Fruit fly (Drosophila melanogaster) whole organism, embryonic: Measurements from ENCODE around the gene CG17996.

Experiments used
- Ada2b ChIP-seq: fragments of 200-800 bp; sonication (Bioruptor generic); IDR thresholded peaks from 2 replicates; pipeline ENCODE4 v1.3.6; 2022; ENCODE audit warnings: missing biosample characterization, missing genetic modification characterization
- Atf-2 ChIP-seq: fragments of 200-800 bp; sonication (Bioruptor generic); optimal IDR thresholded peaks from 2 replicates; lab custom pipeline; 2016; ENCODE audit warnings: missing biosample characterization, missing genetic modification characterization
- CG11504 ChIP-seq: fragments of 200-800 bp; sonication (Bioruptor generic); optimal IDR thresholded peaks from 3 replicates; lab custom pipeline; 2019; ENCODE audit warnings: missing biosample characterization, mild to moderate bottlenecking, missing genetic modification characterization, moderate library complexity
- CG12659 ChIP-seq: fragments of 200-800 bp; sonication (Bioruptor generic); optimal IDR thresholded peaks from 3 replicates; lab custom pipeline; 2017; ENCODE audit warnings: mild to moderate bottlenecking, missing biosample characterization, missing genetic modification reagents, missing genetic modification characterization
- CG13775 ChIP-seq: fragments of 200-800 bp; sonication (Bioruptor generic); optimal IDR thresholded peaks from 3 replicates; lab custom pipeline; 2017; ENCODE audit warnings: missing biosample characterization, mild to moderate bottlenecking, missing genetic modification characterization
- CG14014 ChIP-seq: fragments of 200-800 bp; sonication (Bioruptor generic); IDR thresholded peaks from 2 replicates; pipeline ENCODE4 v1.3.6; 2022; ENCODE audit warnings: missing biosample characterization, missing genetic modification characterization
- CG15514 ChIP-seq: fragments of 200-800 bp; sonication (Bioruptor generic); optimal IDR thresholded peaks from 3 replicates; lab custom pipeline; 2017; ENCODE audit warnings: missing biosample characterization, missing genetic modification characterization, mild to moderate bottlenecking, moderate library complexity, missing genetic modification reagents
- CG17328 ChIP-seq: fragments of 200-800 bp; sonication (Bioruptor generic); IDR thresholded peaks from 2 replicates; pipeline ENCODE4 v1.3.6; 2022; ENCODE audit warnings: missing biosample characterization, missing genetic modification characterization
- CG1792 ChIP-seq: fragments of 200-800 bp; sonication (Bioruptor generic); optimal IDR thresholded peaks from 2 replicates; lab custom pipeline; 2016; ENCODE audit warnings: missing biosample characterization, missing genetic modification characterization
- CG18619 ChIP-seq: fragments of 200-800 bp; sonication (Bioruptor generic); optimal IDR thresholded peaks from 3 replicates; lab custom pipeline; 2017; ENCODE audit warnings: missing biosample characterization, mild to moderate bottlenecking, missing genetic modification characterization
- CG2120 ChIP-seq: fragments of 200-800 bp; sonication (Bioruptor generic); optimal IDR thresholded peaks from 3 replicates; lab custom pipeline; 2016; ENCODE audit warnings: missing biosample characterization, missing genetic modification characterization
- CG33557 ChIP-seq: fragments of 200-800 bp; sonication (Bioruptor generic); optimal IDR thresholded peaks from 2 replicates; lab custom pipeline; 2019; ENCODE audit warnings: missing biosample characterization, mild to moderate bottlenecking, missing genetic modification characterization, moderate library complexity
- CG4820 ChIP-seq: fragments of 200-800 bp; sonication (Bioruptor generic); optimal IDR thresholded peaks from 3 replicates; lab custom pipeline; 2016; ENCODE audit warnings: missing biosample characterization, missing genetic modification characterization
- CG7839 ChIP-seq: fragments of 200-800 bp; sonication (Bioruptor generic); optimal IDR thresholded peaks from 3 replicates; lab custom pipeline; 2018; ENCODE audit warnings: missing biosample characterization, mild to moderate bottlenecking, missing genetic modification characterization, moderate library complexity
- CG9727 ChIP-seq: fragments of 200-800 bp; sonication (Bioruptor generic); optimal IDR thresholded peaks from 3 replicates; lab custom pipeline; 2017; ENCODE audit warnings: missing biosample characterization, mild to moderate bottlenecking, missing genetic modification characterization
- Camta ChIP-seq: fragments of 200-800 bp; sonication (Bioruptor generic); optimal IDR thresholded peaks from 2 replicates; lab custom pipeline; 2016; ENCODE audit warnings: missing biosample characterization, missing genetic modification characterization
- D19A ChIP-seq: fragments of 200-800 bp; optimal IDR thresholded peaks from 3 replicates; lab custom pipeline; 2019; ENCODE audit warnings: missing biosample characterization, mild to moderate bottlenecking, missing genetic modification characterization, moderate library complexity
- Dbx ChIP-seq: fragments of 200-800 bp; sonication (Bioruptor generic); IDR thresholded peaks from 3 replicates; pipeline ENCODE4 v1.3.6; 2022; ENCODE audit warnings: missing biosample characterization, missing genetic modification characterization
- Dfd ChIP-seq, 2 experiments: fragments of >200 bp; optimal IDR thresholded peaks; 2 replicates each; lab custom pipeline; 2017; ENCODE audit warnings: missing biosample characterization in 2 of 2, missing genetic modification characterization in 2 of 2
- Fer1 ChIP-seq: fragments of 200-800 bp; sonication (Bioruptor generic); optimal IDR thresholded peaks from 2 replicates; lab custom pipeline; 2017; ENCODE audit warnings: missing biosample characterization, mild to moderate bottlenecking, missing genetic modification characterization
- HLH54F ChIP-seq: fragments of 200-800 bp; sonication (Bioruptor generic); optimal IDR thresholded peaks from 3 replicates; lab custom pipeline; 2016; ENCODE audit warnings: missing biosample characterization, missing genetic modification characterization
- Hmr ChIP-seq: fragments of 200-800 bp; sonication (Bioruptor generic); optimal IDR thresholded peaks from 3 replicates; lab custom pipeline; 2017; ENCODE audit warnings: mild to moderate bottlenecking, missing biosample characterization, missing genetic modification reagents, missing genetic modification characterization
- Hsf ChIP-seq: fragments of 200-800 bp; sonication (Bioruptor generic); optimal IDR thresholded peaks from 3 replicates; lab custom pipeline; 2016; ENCODE audit warnings: missing biosample characterization, missing genetic modification characterization
- PHDP ChIP-seq: fragments of 200-800 bp; sonication (Bioruptor generic); optimal IDR thresholded peaks from 3 replicates; lab custom pipeline; 2018; ENCODE audit warnings: missing biosample characterization, mild to moderate bottlenecking, missing genetic modification characterization, moderate library complexity
- Pdp1 ChIP-seq, 2 experiments: fragments of 200-800 bp; sonication (Bioruptor generic); optimal IDR thresholded peaks; 3 replicates each; lab custom pipeline; 2016; ENCODE audit warnings: missing biosample characterization in 2 of 2, missing genetic modification characterization in 2 of 2, mild to moderate bottlenecking in 1 of 2, moderate library complexity in 1 of 2
- Ptx1 ChIP-seq: fragments of 200-800 bp; sonication (Bioruptor generic); IDR thresholded peaks from 2 replicates; pipeline ENCODE4 v1.3.6; 2022; ENCODE audit warnings: missing biosample characterization, missing genetic modification characterization
- Rfx ChIP-seq: fragments of 200-800 bp; sonication (Bioruptor generic); IDR thresholded peaks from 2 replicates; pipeline ENCODE4 v1.3.6; 2022; ENCODE audit warnings: missing biosample characterization, missing genetic modification characterization
- Xbp1 ChIP-seq: fragments of 200-800 bp; sonication (Bioruptor generic); optimal IDR thresholded peaks from 3 replicates; lab custom pipeline; 2016; ENCODE audit warnings: missing biosample characterization, mild to moderate bottlenecking, missing genetic modification characterization
- ac ChIP-seq: fragments of 200-800 bp; sonication (Bioruptor generic); optimal IDR thresholded peaks from 3 replicates; lab custom pipeline; 2017; ENCODE audit warnings: missing biosample characterization, mild to moderate bottlenecking, missing genetic modification characterization
- ase ChIP-seq: fragments of 200-800 bp; sonication (Bioruptor generic); IDR thresholded peaks from 3 replicates; pipeline ENCODE4 v1.3.6; 2022; ENCODE audit warnings: missing biosample characterization, missing genetic modification characterization
- az2 ChIP-seq: fragments of 200-800 bp; sonication (Bioruptor generic); optimal IDR thresholded peaks from 3 replicates; lab custom pipeline; 2016; ENCODE audit warnings: missing biosample characterization, missing genetic modification characterization
- bcd ChIP-seq: fragments of 200-800 bp; sonication (Bioruptor generic); optimal IDR thresholded peaks from 2 replicates; lab custom pipeline; 2017; ENCODE audit warnings: missing biosample characterization, mild to moderate bottlenecking, missing genetic modification characterization
- bsh ChIP-seq, 2 experiments: fragments of 200-800 bp; sonication (Bioruptor generic); optimal IDR thresholded peaks; 2 replicates each; lab custom pipeline; 2017 to 2018; ENCODE audit warnings: mild to moderate bottlenecking in 2 of 2, missing biosample characterization in 2 of 2, missing genetic modification characterization in 2 of 2, moderate library complexity in 1 of 2
- ci ChIP-seq: fragments of 200-800 bp; sonication (Bioruptor generic); IDR thresholded peaks from 3 replicates; pipeline ENCODE4 v1.3.6; 2022; ENCODE audit warnings: missing biosample characterization, missing genetic modification characterization
- dm ChIP-seq: fragments of 200-800 bp; sonication (Bioruptor generic); optimal IDR thresholded peaks from 3 replicates; lab custom pipeline; 2016; ENCODE audit warnings: missing biosample characterization, missing genetic modification characterization
- dpn ChIP-seq, 2 experiments: fragments of 200-800 bp; sonication (Bioruptor generic); optimal IDR thresholded peaks; 3 replicates each; lab custom pipeline; 2016; ENCODE audit warnings: missing biosample characterization in 2 of 2, missing genetic modification characterization in 2 of 2
- fd102C ChIP-seq: fragments of 200-800 bp; sonication (Bioruptor generic); optimal IDR thresholded peaks from 2 replicates; lab custom pipeline; 2018; ENCODE audit warnings: missing biosample characterization, mild to moderate bottlenecking, missing genetic modification characterization, moderate library complexity
- jumu ChIP-seq: fragments of 200-800 bp; sonication (Bioruptor generic); optimal IDR thresholded peaks from 3 replicates; lab custom pipeline; 2016; ENCODE audit warnings: missing biosample characterization, missing genetic modification characterization
- ken ChIP-seq: fragments of 200-800 bp; sonication (Bioruptor generic); IDR thresholded peaks from 3 replicates; pipeline ENCODE4 v1.3.6; 2022; ENCODE audit warnings: missing biosample characterization, missing genetic modification characterization
- odd ChIP-seq: fragments of 200-800 bp; sonication (Bioruptor generic); optimal IDR thresholded peaks from 2 replicates; lab custom pipeline; 2017; ENCODE audit warnings: missing biosample characterization, mild to moderate bottlenecking, missing genetic modification characterization
- ranshi ChIP-seq: fragments of 200-800 bp; sonication (Bioruptor generic); IDR thresholded peaks from 2 replicates; pipeline ENCODE4 v1.3.6; 2022; ENCODE audit warnings: missing biosample characterization, missing genetic modification characterization
- salm ChIP-seq: fragments of 200-800 bp; sonication (Bioruptor generic); optimal IDR thresholded peaks from 2 replicates; lab custom pipeline; 2018; ENCODE audit warnings: missing biosample characterization, mild to moderate bottlenecking, missing genetic modification characterization
- sens ChIP-seq: fragments of 200-800 bp; sonication (Bioruptor generic); peaks from one replicate; lab custom pipeline; 2016; ENCODE audit warnings: missing biosample characterization, missing genetic modification characterization
- sisA ChIP-seq: fragments of 200-800 bp; sonication (Bioruptor generic); IDR thresholded peaks from 2 replicates; pipeline ENCODE4 v1.3.6; 2022; ENCODE audit warnings: missing biosample characterization, missing genetic modification characterization
- slbo ChIP-seq: fragments of 200-800 bp; sonication (Bioruptor generic); IDR thresholded peaks from 2 replicates; pipeline ENCODE4 v1.3.6; 2022; ENCODE audit warnings: missing biosample characterization, missing genetic modification characterization
- sqz ChIP-seq: fragments of 200-800 bp; sonication (Bioruptor generic); optimal IDR thresholded peaks from 3 replicates; lab custom pipeline; 2018; ENCODE audit warnings: missing biosample characterization, mild to moderate bottlenecking, missing genetic modification characterization
- sr ChIP-seq: fragments of 200-800 bp; sonication (Bioruptor generic); IDR thresholded peaks from 3 replicates; pipeline ENCODE4 v1.3.6; 2022; ENCODE audit warnings: missing biosample characterization, missing genetic modification characterization
- zen ChIP-seq: fragments of 200-800 bp; sonication (Bioruptor generic); optimal IDR thresholded peaks from 3 replicates; lab custom pipeline; 2018; ENCODE audit warnings: missing biosample characterization, mild to moderate bottlenecking, missing genetic modification characterization, moderate library complexity

CG17996 gene

dm6 chr2L:16706882-16707775 is 23.7 kb downstream of the CG17996 start (continued):
- peak; percentile 2 for TF ChIP-seq CG18619 (GFP tag; lab: Kevin White, UChicago)
- peak; percentile 50 for TF ChIP-seq Ptx1
- TF ChIP-seq CG1792 (GFP tag; lab: Kevin White, UChicago) = no peak
- no peak for TF ChIP-seq ase (GFP tag; lab: Robert Waterston, UW)
- TF ChIP-seq CG12659 (GFP tag; lab: Kevin White, UChicago) = peak; percentile 24
- TF ChIP-seq CG13775 (GFP tag; lab: Kevin White, UChicago) = peak; percentile 16
- peak; percentile 7 for TF ChIP-seq Camta
- peak; percentile 51 for TF ChIP-seq CG17328 (GFP tag; lab: Robert Waterston, UW)
- TF ChIP-seq ken = peak; percentile 49; the same call in 2 of the 3 replicates
- TF ChIP-seq salm = no peak
- TF ChIP-seq dm = no peak
- peak; percentile 17; the same call in 1 of the 2 replicates for TF ChIP-seq slbo (GFP tag; lab: Robert Waterston, UW)
- peak; percentile 62; the same call in 1 of the 3 replicates for TF ChIP-seq ci (GFP tag; lab: Robert Waterston, UW)
- peak; percentile 38; the same call in 1 of the 2 replicates for TF ChIP-seq Ada2b (GFP tag; lab: Robert Waterston, UW)
- no peak for TF ChIP-seq fd102C (GFP tag; lab: Kevin White, UChicago)
- peak; percentile 27 for TF ChIP-seq D19A (tag; lab: Kevin White, UChicago)
- peak in 1 of 2 experiments; percentile 91 for TF ChIP-seq Pdp1 (GFP tag; optimal IDR thresholded peaks at IDR 0.05; lab: Kevin White, UChicago)
- TF ChIP-seq az2 = peak; percentile 17
- peak; percentile 22; the same call in 1 of the 2 replicates for TF ChIP-seq sisA (GFP tag; lab: Robert Waterston, UW)
- TF ChIP-seq dpn (GFP tag; optimal IDR thresholded peaks at IDR 0.05; lab: Kevin White, UChicago) = peak in 1 of 2 experiments; percentile 36
- no peak for TF ChIP-seq bcd (GFP tag; lab: Kevin White, UChicago)
- TF ChIP-seq PHDP (tag; lab: Kevin White, UChicago) = peak; percentile 26
- peak in 1 of 2 experiments; percentile 45 for TF ChIP-seq bsh (GFP tag; optimal IDR thresholded peaks at IDR 0.05; lab: Kevin White, UChicago)
- peak; percentile 9 for TF ChIP-seq odd (GFP tag; lab: Kevin White, UChicago)
- peak; percentile 21 for TF ChIP-seq HLH54F (GFP tag; lab: Kevin White, UChicago)
- TF ChIP-seq zen (tag; lab: Kevin White, UChicago) = no peak
- no peak for TF ChIP-seq ac (GFP tag; lab: Kevin White, UChicago)
- no peak for TF ChIP-seq CG15514
- 0 out of 2 replicates have a peak, but pooled peaks have one; percentile 9 for TF ChIP-seq CG14014 (GFP tag; lab: Robert Waterston, UW)
- TF ChIP-seq CG4820 (GFP tag; lab: Kevin White, UChicago) = peak; percentile 21
- TF ChIP-seq sqz = no peak
- TF ChIP-seq sens (GFP tag; lab: Kevin White, UChicago) = peak; percentile 46
- TF ChIP-seq Hmr (GFP tag; lab: Kevin White, UChicago) = peak; percentile 2
- peak; percentile 2 for TF ChIP-seq Atf-2 (GFP tag; lab: Kevin White, UChicago)
- peak; percentile 40 for TF ChIP-seq Hsf (GFP tag; lab: Kevin White, UChicago)
- TF ChIP-seq CG33557 (GFP tag; lab: Kevin White, UChicago) = no peak
- TF ChIP-seq CG11504 (tag; lab: Kevin White, UChicago) = peak; percentile 52
- TF ChIP-seq Xbp1 (GFP tag; lab: Kevin White, UChicago) = peak; percentile 8
- TF ChIP-seq CG2120 (GFP tag; lab: Kevin White, UChicago) = peak; percentile 6
- peak; percentile 4 for TF ChIP-seq CG9727 (GFP tag; lab: Kevin White, UChicago)
- no peak for TF ChIP-seq Dfd (GFP tag; optimal IDR thresholded peaks at IDR 0.05; lab: Kevin White, UChicago)
- 0 out of 2 replicates have a peak, but pooled peaks have one; percentile 27 for TF ChIP-seq ranshi (GFP tag; lab: Robert Waterston, UW)
- peak; percentile 77 for TF ChIP-seq sr (GFP tag; lab: Robert Waterston, UW)
- TF ChIP-seq CG7839 = peak; percentile 51
- TF ChIP-seq Dbx (GFP tag; lab: Robert Waterston, UW) = 0 out of 3 replicates have a peak, but pooled peaks have one; percentile 28
- TF ChIP-seq Fer1 = no peak
- peak; percentile 19 for TF ChIP-seq jumu (GFP tag; lab: Kevin White, UChicago)
- peak; percentile 59; the same call in 1 of the 2 replicates for TF ChIP-seq Rfx (GFP tag; lab: Robert Waterston, UW)
